Fruit fly (Drosophila melanogaster) whole organism, adult: ENCODE results near the gene CG7778.

Source experiments
- CG11617 ChIP-seq: fragments of 200-800 bp; sonication (Bioruptor generic); optimal IDR thresholded peaks from 2 replicates; lab custom pipeline; 2017; ENCODE audit warnings: mild to moderate bottlenecking, missing biosample characterization, missing genetic modification reagents, missing genetic modification characterization
- CG12768 ChIP-seq: fragments of 200-800 bp; sonication (Bioruptor generic); optimal IDR thresholded peaks from 2 replicates; lab custom pipeline; 2017; ENCODE audit warnings: missing biosample characterization, missing genetic modification characterization, mild to moderate bottlenecking, moderate library complexity, missing genetic modification reagents
- CG14711 ChIP-seq: fragments of 200-800 bp; sonication (Bioruptor generic); optimal IDR thresholded peaks from 2 replicates; lab custom pipeline; 2018; ENCODE audit warnings: missing biosample characterization, mild to moderate bottlenecking, missing genetic modification characterization, moderate library complexity
- CG1620 ChIP-seq: fragments of 200-800 bp; sonication (Bioruptor generic); optimal IDR thresholded peaks from 2 replicates; lab custom pipeline; 2016; ENCODE audit warnings: missing biosample characterization, missing genetic modification characterization
- CG33017 ChIP-seq: fragments of 200-800 bp; sonication (Bioruptor generic); optimal IDR thresholded peaks from 2 replicates; lab custom pipeline; 2018; ENCODE audit warnings: missing biosample characterization, mild to moderate bottlenecking, missing genetic modification characterization, moderate library complexity
- CG5204 ChIP-seq: fragments of 200-800 bp; sonication (Bioruptor generic); optimal IDR thresholded peaks from 2 replicates; lab custom pipeline; 2016; ENCODE audit warnings: missing biosample characterization, missing genetic modification characterization
- CG7045 ChIP-seq: fragments of 200-800 bp; sonication (Bioruptor generic); optimal IDR thresholded peaks from 2 replicates; lab custom pipeline; 2017; ENCODE audit warnings: missing biosample characterization, mild to moderate bottlenecking, missing genetic modification characterization
- CG7101 ChIP-seq: fragments of 200-800 bp; sonication (Bioruptor generic); optimal IDR thresholded peaks from 2 replicates; lab custom pipeline; 2018; ENCODE audit warnings: missing biosample characterization, mild to moderate bottlenecking, missing genetic modification characterization, moderate library complexity
- Clk ChIP-seq: fragments of 200-800 bp; sonication (Bioruptor generic); optimal IDR thresholded peaks from 2 replicates; lab custom pipeline; 2017; ENCODE audit warnings: missing biosample characterization, missing genetic modification characterization
- Crg-1 ChIP-seq: fragments of 200-800 bp; sonication (Bioruptor generic); optimal IDR thresholded peaks from 2 replicates; lab custom pipeline; 2016; ENCODE audit warnings: missing biosample characterization, missing genetic modification characterization
- Hr96 ChIP-seq: fragments of 200-800 bp; sonication (Bioruptor generic); optimal IDR thresholded peaks from 2 replicates; lab custom pipeline; 2016; ENCODE audit warnings: missing biosample characterization, missing genetic modification characterization
- Mnt ChIP-seq: fragments of 200-800 bp; sonication (Bioruptor generic); optimal IDR thresholded peaks from 2 replicates; lab custom pipeline; 2016; ENCODE audit warnings: missing biosample characterization, mild to moderate bottlenecking, missing genetic modification characterization
- bab1 ChIP-seq: fragments of 200-800 bp; sonication (Bioruptor generic); optimal IDR thresholded peaks from 3 replicates; lab custom pipeline; 2019; ENCODE audit warnings: missing biosample characterization, mild to moderate bottlenecking, missing genetic modification characterization, moderate library complexity
- cic ChIP-seq: fragments of 200-800 bp; sonication (Bioruptor generic); optimal IDR thresholded peaks from 2 replicates; lab custom pipeline; 2017; ENCODE audit warnings: missing biosample characterization, mild to moderate bottlenecking, missing genetic modification characterization, moderate library complexity
- cnc ChIP-seq, 2 experiments: fragments of >200 bp; optimal IDR thresholded peaks; 2 replicates each; lab custom pipeline; 2017
- kay ChIP-seq: fragments of 200-800 bp; sonication (Bioruptor generic); peaks from one replicate; lab custom pipeline; 2016; ENCODE audit warnings: missing biosample characterization, missing genetic modification characterization, borderline replicate concordance
- ovo ChIP-seq: fragments of 200-800 bp; sonication (Bioruptor generic); optimal IDR thresholded peaks from 2 replicates; lab custom pipeline; 2016; ENCODE audit warnings: missing biosample characterization, missing genetic modification characterization
- pad ChIP-seq: fragments of 200-800 bp; sonication (Bioruptor generic); optimal IDR thresholded peaks from 3 replicates; lab custom pipeline; 2017; ENCODE audit warnings: missing biosample characterization, missing genetic modification characterization, mild to moderate bottlenecking, moderate library complexity, missing genetic modification reagents
- tj ChIP-seq: fragments of 200-800 bp; sonication (Bioruptor generic); optimal IDR thresholded peaks from 3 replicates; lab custom pipeline; 2017; ENCODE audit warnings: missing biosample characterization, mild to moderate bottlenecking, missing genetic modification characterization, moderate library complexity
- toe ChIP-seq: fragments of 200-800 bp; sonication (Bioruptor generic); optimal IDR thresholded peaks from 2 replicates; lab custom pipeline; 2016; ENCODE audit warnings: missing biosample characterization, missing genetic modification characterization

The CG7778 gene

dm6 chr2L:8305409-8305808 is 41.0 kb upstream of the CG7778 start, which contains the start of gene CG7840:
Gene CG7840 (plus strand): TSS chr2L:8305586.
- TF ChIP-seq pad (no peak), CG7045 (GFP tag; lab: Kevin White, UChicago) (no peak), CG12768 (GFP tag; lab: Kevin White, UChicago) (no peak), Hr96 (no peak), CG11617 (no peak), cnc (optimal IDR thresholded peaks at IDR 0.05; lab: Kevin White, UChicago) (no peak), Crg-1 (GFP tag; lab: Kevin White, UChicago) (no peak), CG1620 (GFP tag; lab: Kevin White, UChicago) (no peak), tj (no peak), CG33017 (tag; lab: Kevin White, UChicago) (no peak), toe (GFP tag; lab: Kevin White, UChicago) (no peak), Mnt (GFP tag; lab: Kevin White, UChicago) (no peak), kay (GFP tag; lab: Kevin White, UChicago) (no peak), bab1 (GFP tag; lab: Kevin White, UChicago) (no peak), CG7101 (no peak), CG5204 (GFP tag; lab: Kevin White, UChicago) (no peak)

dm6 chr2L:8307817-8308551 is 38.4 kb upstream of the CG7778 start, which contains the start of the genes Ostgamma and Mettl14:
Gene Ostgamma (minus strand): TSS chr2L:8308192.
Gene Mettl14 (plus strand): TSS chr2L:8308427.
- TF ChIP-seq toe (GFP tag; lab: Kevin White, UChicago) (no peak), cnc (optimal IDR thresholded peaks at IDR 0.05; lab: Kevin White, UChicago) (no peak), CG1620 (GFP tag; lab: Kevin White, UChicago) (no peak), Hr96 (no peak), Crg-1 (GFP tag; lab: Kevin White, UChicago) (no peak), CG14711 (tag; lab: Kevin White, UChicago) (peak; percentile 64), cic (GFP tag; lab: Kevin White, UChicago) (no peak), CG7101 (peak; percentile 39), ovo (GFP tag; lab: Kevin White, UChicago) (no peak), kay (GFP tag; lab: Kevin White, UChicago) (no peak), CG33017 (tag; lab: Kevin White, UChicago) (no peak), tj (no peak), pad (no peak), Mnt (GFP tag; lab: Kevin White, UChicago) (peak; percentile 40), bab1 (GFP tag; lab: Kevin White, UChicago) (peak; percentile 41), Clk (GFP tag; lab: Kevin White, UChicago) (no peak), CG7045 (GFP tag; lab: Kevin White, UChicago) (no peak), CG11617 (peak; percentile 20), CG12768 (GFP tag; lab: Kevin White, UChicago) (no peak), CG5204 (GFP tag; lab: Kevin White, UChicago) (no peak)

- TF ChIP-seq CG7101: peak; percentile 92
- TF ChIP-seq toe (GFP tag; lab: Kevin White, UChicago): no peak
- peak; percentile 43 for TF ChIP-seq pad
- TF ChIP-seq CG1620 (GFP tag; lab: Kevin White, UChicago): peak; percentile 80
- peak; percentile 52 for TF ChIP-seq ovo (GFP tag; lab: Kevin White, UChicago)
- TF ChIP-seq CG33017 (tag; lab: Kevin White, UChicago): peak; percentile 92
- TF ChIP-seq CG5204 (GFP tag; lab: Kevin White, UChicago): no peak
- TF ChIP-seq CG11617: peak; percentile 93
- peak; percentile 71 for TF ChIP-seq tj
- TF ChIP-seq CG12768 (GFP tag; lab: Kevin White, UChicago): peak; percentile 86
- peak; percentile 78 for TF ChIP-seq Crg-1 (GFP tag; lab: Kevin White, UChicago)
- TF ChIP-seq cnc (optimal IDR thresholded peaks at IDR 0.05; lab: Kevin White, UChicago): no peak
- TF ChIP-seq Mnt (GFP tag; lab: Kevin White, UChicago): peak; percentile 78
- peak; percentile 91 for TF ChIP-seq bab1 (GFP tag; lab: Kevin White, UChicago)
- peak; percentile 75 for TF ChIP-seq cic (GFP tag; lab: Kevin White, UChicago)
- peak; percentile 98 for TF ChIP-seq CG14711 (tag; lab: Kevin White, UChicago)
- TF ChIP-seq Clk (GFP tag; lab: Kevin White, UChicago): peak; percentile 48
- peak; percentile 83 for TF ChIP-seq CG7045 (GFP tag; lab: Kevin White, UChicago)
- TF ChIP-seq kay (GFP tag; lab: Kevin White, UChicago): no peak
- TF ChIP-seq Hr96: no peak
Observed at dm6 chr2L:8311091-8311490, 35.3 kb upstream of the CG7778 start, which contains the start of the genes CG7810 and CG7806. Gene CG7810 (minus strand): TSS chr2L:8311195. Gene CG7806 (plus strand): TSS chr2L:8311399.

- TF ChIP-seq CG11617 (no peak), cnc (optimal IDR thresholded peaks at IDR 0.05; lab: Kevin White, UChicago) (no peak), Clk (GFP tag; lab: Kevin White, UChicago) (no peak), CG14711 (tag; lab: Kevin White, UChicago) (no peak), CG1620 (GFP tag; lab: Kevin White, UChicago) (no peak), CG7045 (GFP tag; lab: Kevin White, UChicago) (no peak), tj (no peak), CG7101 (no peak), toe (GFP tag; lab: Kevin White, UChicago) (no peak), bab1 (GFP tag; lab: Kevin White, UChicago) (no peak), kay (GFP tag; lab: Kevin White, UChicago) (no peak), cic (GFP tag; lab: Kevin White, UChicago) (no peak), Hr96 (no peak), Mnt (GFP tag; lab: Kevin White, UChicago) (no peak), CG5204 (GFP tag; lab: Kevin White, UChicago) (no peak), CG12768 (GFP tag; lab: Kevin White, UChicago) (no peak), ovo (GFP tag; lab: Kevin White, UChicago) (no peak), pad (no peak), Crg-1 (GFP tag; lab: Kevin White, UChicago) (no peak)
Observed at dm6 chr2L:8311741-8312140, 34.7 kb upstream of the CG7778 start.
